Worm (Caenorhabditis elegans): ENCODE data around the gene grl-3.

DNA sequence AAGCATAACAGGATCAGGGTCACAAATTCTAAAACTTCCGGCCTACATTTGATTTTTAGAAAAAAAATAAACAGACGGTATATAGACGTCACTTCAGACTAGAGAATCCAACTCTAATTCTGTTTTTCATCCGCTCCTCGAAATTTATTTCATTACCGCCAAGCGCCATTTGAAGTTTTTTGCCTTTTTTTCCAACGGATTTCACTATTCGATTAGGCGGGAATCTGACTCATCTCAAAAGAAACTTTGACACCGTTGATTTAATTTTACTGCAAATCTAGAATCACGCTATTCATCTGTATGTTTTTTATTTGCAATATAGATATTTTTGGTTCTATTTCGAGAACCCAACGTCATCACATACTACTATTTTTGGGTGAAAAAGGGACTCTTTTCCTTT lies 19.5 kb downstream of the grl-3 start:
- TF ChIP-seq ama-1 (optimal IDR thresholded peaks at IDR 0.05) = no peak
- TF ChIP-seq B0310.2 (tag; optimal IDR thresholded peaks at IDR 0.05) = no peak
- TF ChIP-seq flt-1 (GFP tag; IDR thresholded peaks at IDR 0.05) = no peak
- no peak for TF ChIP-seq sea-1 (GFP tag; conservative IDR thresholded peaks at IDR 0.05)
- no peak for TF ChIP-seq hmbx-1 (tag; optimal IDR thresholded peaks at IDR 0.05)
- TF ChIP-seq pes-1 (GFP tag; IDR thresholded peaks at IDR 0.05) = no peak

Data from whole organism, early embryonic.